Fruit fly (Drosophila melanogaster): ENCODE measurements around the gene Diedel3.
A peak's percentile ranks its signal among the peaks of the same experiment; 100 is the strongest.

Gene Diedel3

dm6 chrX:19073878-19074277 lies 23.6 kb downstream of the Diedel3 start:
- TF ChIP-seq net (GFP tag; optimal IDR thresholded peaks at IDR 0.05) (no peak), Eip78C (GFP tag) (peak; percentile 24), CG9139 (GFP tag; optimal IDR thresholded peaks at IDR 0.05) (no peak), Gug (GFP tag; IDR thresholded peaks at IDR 0.05) (no peak), vri (GFP tag; optimal IDR thresholded peaks at IDR 0.05) (peak; percentile 22), fkh (GFP tag; optimal IDR thresholded peaks at IDR 0.05) (peak; percentile 31), svp (GFP tag) (peak; percentile 79), fd85E (GFP tag; optimal IDR thresholded peaks at IDR 0.05) (no peak), CG15336 (GFP tag; IDR thresholded peaks at IDR 0.05) (no peak)

- TF ChIP-seq Gug (GFP tag; IDR thresholded peaks at IDR 0.05) (no peak), OdsH (GFP tag; optimal IDR thresholded peaks at IDR 0.05) (no peak), Smox (GFP tag; optimal IDR thresholded peaks at IDR 0.05) (no peak), acj6 (GFP tag; optimal IDR thresholded peaks at IDR 0.05) (no peak), salr (GFP tag; optimal IDR thresholded peaks at IDR 0.05) (no peak), CG10631 (GFP tag; optimal IDR thresholded peaks at IDR 0.05) (no peak), CG6854 (GFP tag; optimal IDR thresholded peaks at IDR 0.05) (no peak), CG6792 (GFP tag; optimal IDR thresholded peaks at IDR 0.05) (no peak), dsx (GFP tag; optimal IDR thresholded peaks at IDR 0.05; ENCODE audit: poor library complexity, severe bottlenecking) (no peak)
Measured at dm6 chrX:19074585-19074984, 24.3 kb downstream of the Diedel3 start.

- TF ChIP-seq CG8632 (GFP tag; optimal IDR thresholded peaks at IDR 0.05) (no peak), CG3919 (GFP tag; optimal IDR thresholded peaks at IDR 0.05) (no peak), Hr39 (GFP tag; optimal IDR thresholded peaks at IDR 0.05) (no peak), Blimp-1 (GFP tag; optimal IDR thresholded peaks at IDR 0.05) (no peak)
Measured at dm6 chrX:19077420-19077819, 27.2 kb downstream of the Diedel3 start, which contains the start of gene CG7406. Gene CG7406, plus strand, starts transcription at chrX:19077720.

dm6 chrX:19081365-19081764 lies 31.1 kb downstream of the Diedel3 start, which contains the start of gene CG14191:
Gene CG14191, plus strand, starts transcription at chrX:19081665.
- no peak for TF ChIP-seq Sox14 (GFP tag; optimal IDR thresholded peaks at IDR 0.05)
- no peak for TF ChIP-seq eg (GFP tag; IDR thresholded peaks at IDR 0.05)
- no peak for TF ChIP-seq CG8319 (GFP tag; optimal IDR thresholded peaks at IDR 0.05)
- no peak for TF ChIP-seq CG34406 (GFP tag; optimal IDR thresholded peaks at IDR 0.05)
- no peak for TF ChIP-seq net (GFP tag; optimal IDR thresholded peaks at IDR 0.05)
- no peak for TF ChIP-seq cyc (GFP tag; optimal IDR thresholded peaks at IDR 0.05)
- TF ChIP-seq CG6808 (GFP tag; optimal IDR thresholded peaks at IDR 0.05), result no peak
- no peak for TF ChIP-seq dac (GFP tag; optimal IDR thresholded peaks at IDR 0.05)

- TF ChIP-seq Hr38 (GFP tag; optimal IDR thresholded peaks at IDR 0.05) (no peak), CG3919 (GFP tag; optimal IDR thresholded peaks at IDR 0.05) (no peak), CG11902 (GFP tag; optimal IDR thresholded peaks at IDR 0.05) (no peak), ss (GFP tag; optimal IDR thresholded peaks at IDR 0.05) (no peak), spab (GFP tag; optimal IDR thresholded peaks at IDR 0.05) (no peak), vri (GFP tag; optimal IDR thresholded peaks at IDR 0.05) (no peak), topi (GFP tag; optimal IDR thresholded peaks at IDR 0.05) (no peak), lz (GFP tag; optimal IDR thresholded peaks at IDR 0.05) (no peak), CG11294 (GFP tag; IDR thresholded peaks at IDR 0.05) (no peak), net (GFP tag; optimal IDR thresholded peaks at IDR 0.05) (no peak), CG6808 (GFP tag; optimal IDR thresholded peaks at IDR 0.05) (no peak), Gug (GFP tag; IDR thresholded peaks at IDR 0.05) (no peak), acj6 (GFP tag; optimal IDR thresholded peaks at IDR 0.05) (no peak), CG3032 (tag; optimal IDR thresholded peaks at IDR 0.05) (no peak), Sox15 (GFP tag; optimal IDR thresholded peaks at IDR 0.05) (no peak)
Measured at dm6 chrX:19083190-19083589, 32.9 kb downstream of the Diedel3 start, which contains the start of gene CG7423. Gene CG7423, minus strand, starts transcription at chrX:19083290.
